Worm (Caenorhabditis elegans) whole organism, early embryonic: ENCODE results near the gene npr-26.

Experiments
- B0310.2 ChIP-seq: sonication (generic microtip); optimal IDR thresholded peaks from 2 replicates; lab custom pipeline; 2016; ENCODE audit warnings: mild to moderate bottlenecking, missing genetic modification characterization, missing compliant biosample characterization
- F13C5.2 ChIP-seq: sonication (generic microtip); optimal IDR thresholded peaks from 2 replicates; lab custom pipeline; 2017; ENCODE audit warnings: mild to moderate bottlenecking, missing genetic modification characterization, inconsistent platforms, missing compliant biosample characterization
- aly-1 ChIP-seq: sonication (generic microtip); optimal IDR thresholded peaks from 2 replicates; lab custom pipeline; 2016; ENCODE audit warnings: missing genetic modification characterization, missing compliant biosample characterization
- ama-1 ChIP-seq: fragments of 150-350 bp; optimal IDR thresholded peaks from 2 replicates; lab custom pipeline; 2014
- ceh-13 ChIP-seq: fragments of 200-800 bp; sonication (Bioruptor generic); optimal IDR thresholded peaks from 2 replicates; lab custom pipeline; 2018; ENCODE audit warnings: mild to moderate bottlenecking, missing genetic modification characterization, missing compliant biosample characterization
- ceh-36 ChIP-seq: sonication (generic microtip); optimal IDR thresholded peaks from 2 replicates; lab custom pipeline; 2016; ENCODE audit warnings: missing genetic modification characterization, inconsistent platforms, missing compliant biosample characterization
- ets-7 ChIP-seq: sonication (generic microtip); optimal IDR thresholded peaks from 2 replicates; lab custom pipeline; 2016; ENCODE audit warnings: missing genotype, missing genetic modification characterization, missing compliant biosample characterization
- flt-1 ChIP-seq: fragments of 200-800 bp; sonication (Bioruptor generic); IDR thresholded peaks from 2 replicates; pipeline ENCODE4 v1.3.6; 2022; ENCODE audit warnings: missing genetic modification characterization, missing compliant biosample characterization
- hmbx-1 ChIP-seq: sonication (generic microtip); optimal IDR thresholded peaks from 2 replicates; lab custom pipeline; 2016; ENCODE audit warnings: mild to moderate bottlenecking, missing genetic modification characterization, missing compliant biosample characterization
- hmg-4 ChIP-seq: fragments of 200-800 bp; sonication (Bioruptor generic); optimal IDR thresholded peaks from 2 replicates; lab custom pipeline; 2018; ENCODE audit warnings: mild to moderate bottlenecking, missing genetic modification characterization, missing compliant biosample characterization
- hnd-1 ChIP-seq: sonication (generic microtip); optimal IDR thresholded peaks from 2 replicates; lab custom pipeline; 2016; ENCODE audit warnings: missing genetic modification characterization, missing compliant biosample characterization
- pes-1 ChIP-seq: fragments of 200-800 bp; sonication (Bioruptor generic); IDR thresholded peaks from 2 replicates; pipeline ENCODE4 v1.3.6; 2022; ENCODE audit warnings: missing genetic modification reagents, missing genetic modification characterization, missing compliant biosample characterization
- scrt-1 ChIP-seq: fragments of 200-800 bp; sonication (Bioruptor generic); IDR thresholded peaks from 2 replicates; pipeline ENCODE4 v1.3.6; 2022; ENCODE audit warnings: missing genetic modification characterization, missing compliant biosample characterization
- sea-1 ChIP-seq: fragments of 200-800 bp; sonication (Bioruptor generic); conservative IDR thresholded peaks from 2 replicates; pipeline ENCODE4 v1.3.6; 2022; ENCODE audit warnings: missing genetic modification characterization, missing compliant biosample characterization
- tbx-11 ChIP-seq: fragments of 200-800 bp; sonication (Bioruptor generic); IDR thresholded peaks from 2 replicates; pipeline ENCODE4 v1.3.6; 2022; ENCODE audit warnings: missing genetic modification characterization, missing compliant biosample characterization
- tbx-37 ChIP-seq: fragments of 200-800 bp; sonication (Bioruptor generic); conservative IDR thresholded peaks from 2 replicates; pipeline ENCODE4 v1.3.6; 2022; ENCODE audit warnings: missing genetic modification reagents, missing genetic modification characterization, missing compliant biosample characterization
- tra-4 ChIP-seq: sonication (generic microtip); optimal IDR thresholded peaks from 2 replicates; lab custom pipeline; 2017; ENCODE audit warnings: missing genetic modification characterization, missing compliant biosample characterization

npr-26 gene

DNA sequence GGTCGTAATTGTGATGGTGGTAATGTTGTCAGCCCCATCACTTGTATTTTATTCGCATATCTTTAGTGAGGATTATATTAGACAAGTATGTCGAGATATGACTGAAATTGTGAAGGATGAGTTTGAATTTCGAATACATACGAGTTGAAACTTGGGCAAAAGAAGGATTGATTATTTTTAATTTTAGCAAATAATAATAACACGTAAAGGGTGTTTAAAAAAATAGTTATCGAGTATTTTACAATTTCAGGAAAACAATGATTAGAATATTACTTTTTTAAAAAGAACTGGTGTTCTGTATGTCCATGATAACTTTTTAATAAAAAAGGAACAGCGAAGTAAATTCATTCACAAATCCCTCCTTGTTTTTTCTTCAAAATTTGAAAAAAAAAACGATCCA is 32.8 kb upstream of the npr-26 start, which contains the start of gene F11E6.8:
F11E6.8 (minus strand) TSS at position 101 of the 400 bp plus-strand sequence.
- no peak for TF ChIP-seq ets-7 (tag; lab: Kevin White, UChicago)
- TF ChIP-seq sea-1 (GFP tag; lab: Robert Waterston, UW), result no peak
- no peak for TF ChIP-seq tbx-37
- TF ChIP-seq F13C5.2 (tag; lab: Kevin White, UChicago), result no peak
- TF ChIP-seq ama-1 (lab: Kevin White, UChicago), result no peak
- no peak for TF ChIP-seq flt-1 (GFP tag; lab: Robert Waterston, UW)

DNA sequence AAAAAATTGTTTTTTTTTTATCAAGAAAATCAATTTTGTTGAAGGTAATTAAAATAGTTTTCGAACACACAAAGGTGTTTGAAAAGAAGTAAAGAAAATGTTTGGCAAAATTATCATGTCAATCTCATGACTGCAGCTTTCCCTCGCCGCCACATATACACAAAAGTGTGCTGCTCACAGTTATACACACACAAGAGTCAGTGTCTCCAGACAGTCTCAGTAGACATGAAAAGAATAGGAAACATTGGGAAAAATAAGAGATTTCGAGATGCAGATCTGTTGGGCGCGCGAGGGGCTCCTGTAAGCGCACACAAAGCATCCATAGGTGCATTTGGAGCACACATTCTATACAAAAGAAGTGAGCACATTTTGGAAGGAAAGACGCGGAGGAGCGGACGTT is 30.7 kb upstream of the npr-26 start:
- no peak for TF ChIP-seq ama-1 (lab: Kevin White, UChicago)
- TF ChIP-seq ceh-13, result no peak
- no peak for TF ChIP-seq tbx-11 (GFP tag; lab: Robert Waterston, UW)
- no peak for TF ChIP-seq scrt-1
- TF ChIP-seq tbx-37, result no peak
- no peak for TF ChIP-seq B0310.2 (tag; lab: Kevin White, UChicago)
- TF ChIP-seq sea-1 (GFP tag; lab: Robert Waterston, UW), result no peak
- TF ChIP-seq hmbx-1, result no peak
- TF ChIP-seq hmg-4 (GFP tag; lab: Kevin White, UChicago), result no peak
- no peak for TF ChIP-seq F13C5.2 (tag; lab: Kevin White, UChicago)
- TF ChIP-seq tra-4 (tag; lab: Kevin White, UChicago), result no peak
- no peak for TF ChIP-seq ceh-36
- no peak for TF ChIP-seq aly-1
- TF ChIP-seq flt-1 (GFP tag; lab: Robert Waterston, UW), result no peak

ce11 chrIV:17442503-17442902 is 24.9 kb upstream of the npr-26 start, which contains the start of gene F11E6.11:
TSS of gene F11E6.11 (plus strand) at chrIV:17442827.
- TF ChIP-seq ama-1 (lab: Kevin White, UChicago), result no peak
- no peak for TF ChIP-seq hmbx-1
- no peak for TF ChIP-seq tbx-11 (GFP tag; lab: Robert Waterston, UW)
- no peak for TF ChIP-seq ets-7 (tag; lab: Kevin White, UChicago)
- no peak for TF ChIP-seq ceh-36
- no peak for TF ChIP-seq tbx-37
- TF ChIP-seq flt-1 (GFP tag; lab: Robert Waterston, UW), result no peak
- no peak for TF ChIP-seq hmg-4 (GFP tag; lab: Kevin White, UChicago)
- no peak for TF ChIP-seq sea-1 (GFP tag; lab: Robert Waterston, UW)
- no peak for TF ChIP-seq B0310.2 (tag; lab: Kevin White, UChicago)
- TF ChIP-seq hnd-1 (tag; lab: Kevin White, UChicago), result no peak
- TF ChIP-seq F13C5.2 (tag; lab: Kevin White, UChicago), result no peak
- TF ChIP-seq aly-1, result no peak
- TF ChIP-seq pes-1, result no peak
- no peak for TF ChIP-seq scrt-1
- no peak for TF ChIP-seq tra-4 (tag; lab: Kevin White, UChicago)
- no peak for TF ChIP-seq ceh-13

DNA sequence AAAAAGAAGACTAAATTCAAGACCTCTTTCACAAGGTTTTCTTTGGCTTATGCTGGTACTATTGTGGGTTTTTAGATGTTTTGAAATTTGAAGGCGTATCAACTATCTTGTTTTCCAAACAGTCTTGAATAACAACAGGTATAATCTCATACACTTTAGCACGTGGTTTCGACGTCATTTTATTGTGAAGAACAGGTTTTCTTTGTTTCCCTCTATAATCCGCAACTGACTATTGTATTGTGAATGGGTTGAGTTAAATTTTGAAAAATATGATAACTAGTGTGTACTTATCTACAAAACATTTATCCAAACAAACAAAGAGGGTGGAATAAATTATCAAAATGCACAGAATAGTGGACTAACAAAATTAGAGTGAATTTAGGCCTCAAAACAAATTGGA is 23.6 kb upstream of the npr-26 start:
- TF ChIP-seq tbx-37, result no peak
- no peak for TF ChIP-seq F13C5.2 (tag; lab: Kevin White, UChicago)
- TF ChIP-seq aly-1, result no peak
- no peak for TF ChIP-seq tra-4 (tag; lab: Kevin White, UChicago)
- no peak for TF ChIP-seq hmbx-1

DNA sequence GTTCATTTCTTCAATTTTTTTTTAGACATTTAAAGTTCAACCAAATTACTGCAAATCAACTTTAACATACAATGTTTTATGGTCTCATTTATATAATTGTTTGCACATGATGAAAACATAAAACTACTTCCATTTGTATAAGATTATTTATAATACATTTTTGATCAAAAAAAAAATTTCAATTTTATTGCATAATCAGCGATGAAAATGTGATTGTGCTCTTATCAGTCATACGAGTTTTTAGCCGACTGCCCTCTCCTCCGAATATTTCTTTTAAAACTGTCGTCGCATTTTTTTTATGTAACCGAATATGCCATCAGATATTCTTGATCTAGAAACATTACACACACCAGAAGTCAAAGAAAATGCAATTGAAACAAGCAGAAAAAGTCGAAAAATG is 22.8 kb upstream of the npr-26 start, which contains the start of gene F08A7.1:
F08A7.1 (plus strand) TSS at position 191 of the 400 bp plus-strand sequence.
- TF ChIP-seq pes-1, result no peak
- no peak for TF ChIP-seq sea-1 (GFP tag; lab: Robert Waterston, UW)
- no peak for TF ChIP-seq flt-1 (GFP tag; lab: Robert Waterston, UW)
- no peak for TF ChIP-seq tbx-11 (GFP tag; lab: Robert Waterston, UW)
- TF ChIP-seq ceh-13, result no peak
- TF ChIP-seq tra-4 (tag; lab: Kevin White, UChicago), result no peak
- no peak for TF ChIP-seq hnd-1 (tag; lab: Kevin White, UChicago)
- TF ChIP-seq F13C5.2 (tag; lab: Kevin White, UChicago), result no peak
- TF ChIP-seq B0310.2 (tag; lab: Kevin White, UChicago), result no peak
- no peak for TF ChIP-seq ama-1 (lab: Kevin White, UChicago)
- no peak for TF ChIP-seq ets-7 (tag; lab: Kevin White, UChicago)
- TF ChIP-seq scrt-1, result no peak
- TF ChIP-seq hmg-4 (GFP tag; lab: Kevin White, UChicago), result no peak
- TF ChIP-seq aly-1, result no peak
- no peak for TF ChIP-seq ceh-36
- no peak for TF ChIP-seq tbx-37
- TF ChIP-seq hmbx-1, result no peak

- TF ChIP-seq flt-1 (GFP tag; lab: Robert Waterston, UW), result no peak
- no peak for TF ChIP-seq tbx-37
- no peak for TF ChIP-seq hmg-4 (GFP tag; lab: Kevin White, UChicago)
- TF ChIP-seq sea-1 (GFP tag; lab: Robert Waterston, UW), result no peak
- no peak for TF ChIP-seq ceh-13
- TF ChIP-seq hmbx-1, result no peak
- TF ChIP-seq aly-1, result no peak
- TF ChIP-seq tra-4 (tag; lab: Kevin White, UChicago), result no peak
- TF ChIP-seq scrt-1, result no peak
- TF ChIP-seq tbx-11 (GFP tag; lab: Robert Waterston, UW), result no peak
Observed at ce11 chrIV:17440001-17440400, 22.4 kb upstream of the npr-26 start, which contains the start of gene C06A12.19. TSS of gene C06A12.19 (minus strand) at chrIV:17440101.

DNA sequence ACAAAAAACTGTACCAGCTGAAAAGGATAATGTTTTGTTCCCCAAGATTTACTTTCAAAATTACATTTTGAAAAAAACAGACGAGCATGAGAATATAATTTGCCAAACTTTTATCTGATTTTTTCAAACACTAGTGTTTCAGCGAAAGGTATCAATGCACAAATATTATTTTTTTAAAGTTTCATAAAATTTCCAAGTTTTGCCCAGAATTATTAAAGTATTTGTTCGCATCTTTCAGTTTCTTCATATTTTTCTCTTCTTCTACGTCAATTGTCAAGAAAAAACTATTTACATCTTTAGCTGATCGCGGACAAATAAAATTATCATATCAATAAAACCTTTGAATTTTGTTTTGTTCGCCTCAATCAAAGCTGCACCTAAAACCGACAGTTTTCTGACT is 19.4 kb upstream of the npr-26 start, which contains the start of gene C06A12.8:
C06A12.8 (plus strand) TSS at position 301 of the 400 bp plus-strand sequence.
- no peak for TF ChIP-seq B0310.2 (tag; lab: Kevin White, UChicago)
- no peak for TF ChIP-seq scrt-1
- TF ChIP-seq tbx-11 (GFP tag; lab: Robert Waterston, UW), result no peak

DNA sequence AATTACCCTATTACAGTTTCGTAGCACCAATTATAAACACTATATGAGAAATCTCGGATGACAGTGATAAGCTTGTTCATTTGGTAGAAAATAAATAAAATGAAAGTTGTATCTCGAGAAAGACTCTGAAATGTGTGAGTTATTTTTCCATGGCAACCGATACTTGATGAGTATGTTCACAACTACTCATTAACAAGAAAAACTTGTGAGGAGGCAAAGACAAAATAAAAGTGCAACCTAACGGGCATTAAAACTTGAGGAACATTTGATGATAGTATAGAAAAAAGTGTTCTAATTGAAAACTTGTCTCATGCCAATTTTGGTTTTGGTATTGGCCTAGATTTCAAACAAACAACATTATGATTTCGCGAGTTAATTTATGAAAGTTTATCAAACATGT is 18.9 kb upstream of the npr-26 start, which contains the start of gene gcy-27:
gcy-27 (minus strand) TSS at position 101 of the 400 bp plus-strand sequence.
- TF ChIP-seq ets-7 (tag; lab: Kevin White, UChicago) (no peak), aly-1 (no peak)
